Worm (Caenorhabditis elegans) whole organism, L2 larva: ENCODE results near the gene gab-1.

Experiments used
- F13H6.1 ChIP-seq: sonication (generic microtip); optimal IDR thresholded peaks from 2 replicates; lab custom pipeline; 2016; ENCODE audit warnings: missing genetic modification characterization, missing compliant biosample characterization
- R02D3.7 ChIP-seq: fragments of 150-350 bp; optimal IDR thresholded peaks from 2 replicates; lab custom pipeline; 2014; ENCODE audit warnings: missing biosample characterization, missing genetic modification characterization
- ama-1 ChIP-seq: fragments of 150-350 bp; optimal IDR thresholded peaks from 2 replicates; lab custom pipeline; 2018; ENCODE audit warnings: inconsistent platforms
- blmp-1 ChIP-seq: sonication (generic microtip); optimal IDR thresholded peaks from 2 replicates; lab custom pipeline; 2017; ENCODE audit warnings: missing genetic modification characterization, mild to moderate bottlenecking, missing compliant biosample characterization, antibody characterized with exemption, moderate library complexity; ENCODE audit not compliant: insufficient read depth
- lin-13 ChIP-seq: fragments of 150-350 bp; optimal IDR thresholded peaks from 2 replicates; lab custom pipeline; 2014; ENCODE audit warnings: missing biosample characterization, missing genetic modification reagents, missing genetic modification characterization
- nhr-11 ChIP-seq: fragments of 150-350 bp; optimal IDR thresholded peaks from 2 replicates; lab custom pipeline; 2014; ENCODE audit warnings: missing biosample characterization, missing genetic modification characterization
- nhr-12 ChIP-seq: fragments of 150-350 bp; optimal IDR thresholded peaks from 2 replicates; lab custom pipeline; 2014; ENCODE audit warnings: missing biosample characterization, missing genetic modification characterization
- nhr-237 ChIP-seq: fragments of 150-350 bp; optimal IDR thresholded peaks from 2 replicates; lab custom pipeline; 2014; ENCODE audit warnings: missing biosample characterization, missing genetic modification characterization
- sma-3 ChIP-seq: sonication (generic microtip); optimal IDR thresholded peaks from 2 replicates; lab custom pipeline; 2016; ENCODE audit warnings: missing genetic modification reagents, missing genetic modification characterization, missing compliant biosample characterization
- unc-39 ChIP-seq: fragments of 150-350 bp; optimal IDR thresholded peaks from 2 replicates; lab custom pipeline; 2014; ENCODE audit warnings: missing biosample characterization, missing genetic modification characterization

ce11 chrIII:12757367-12757766, 22.2 kb downstream of the gab-1 start, which contains the start of gene srw-9:
- TF ChIP-seq F13H6.1 (tag; lab: Kevin White, UChicago) (no peak), R02D3.7 (tag; lab: Kevin White, UChicago) (no peak), unc-39 (no peak), sma-3 (GFP tag; lab: Kevin White, UChicago) (no peak), ama-1 (no peak), blmp-1 (no peak), nhr-12 (no peak), nhr-11 (tag; lab: Kevin White, UChicago) (no peak), nhr-237 (no peak), lin-13 (GFP tag; lab: Kevin White, UChicago) (no peak)
